Fruit fly (Drosophila melanogaster): ENCODE measurements around the gene salt.

dm6 chr3R:31718967-31719366, 35.5 kb downstream of the salt start:
- TF ChIP-seq CG10543 (GFP tag; optimal IDR thresholded peaks at IDR 0.05) (no peak), Poxn (GFP tag; IDR thresholded peaks at IDR 0.05) (no peak)

Measured in whole organism, embryonic.